Fruit fly (Drosophila melanogaster) whole organism, embryonic: Measurements from ENCODE around the gene CG31100.
A peak's percentile ranks its signal among the peaks of the same experiment; 100 is the strongest.

ENCODE experiments used
- Abd-B ChIP-seq: fragments of 200-800 bp; sonication (Bioruptor generic); optimal IDR thresholded peaks from 2 replicates; lab custom pipeline; 2018; ENCODE audit warnings: missing biosample characterization, mild to moderate bottlenecking, missing genetic modification characterization, moderate library complexity
- Aef1 ChIP-seq: fragments of 200-800 bp; sonication (Bioruptor generic); IDR thresholded peaks from 3 replicates; pipeline ENCODE4 v1.3.6; 2022; ENCODE audit warnings: missing biosample characterization, missing genetic modification characterization
- Atf-2 ChIP-seq: fragments of 200-800 bp; sonication (Bioruptor generic); optimal IDR thresholded peaks from 2 replicates; lab custom pipeline; 2016; ENCODE audit warnings: missing biosample characterization, missing genetic modification characterization
- Awh ChIP-seq: fragments of 200-800 bp; sonication (Bioruptor generic); IDR thresholded peaks from 2 replicates; pipeline ENCODE4, ENCODE4 v1.3.6; 2022; ENCODE audit warnings: missing biosample characterization, missing genetic modification characterization
- Bdp1 ChIP-seq: fragments of 200-800 bp; sonication (Bioruptor generic); optimal IDR thresholded peaks from 3 replicates; lab custom pipeline; 2016; ENCODE audit warnings: missing biosample characterization, missing genetic modification characterization
- CG10267 ChIP-seq: fragments of 200-800 bp; sonication (Bioruptor generic); optimal IDR thresholded peaks from 2 replicates; lab custom pipeline; 2018; ENCODE audit warnings: missing biosample characterization, mild to moderate bottlenecking, missing genetic modification characterization, moderate library complexity
- CG11247 ChIP-seq: fragments of 200-800 bp; sonication (Bioruptor generic); IDR thresholded peaks from 2 replicates; pipeline ENCODE4 v1.3.6; 2022; ENCODE audit warnings: missing biosample characterization, missing genetic modification characterization
- CG11456 ChIP-seq: fragments of 200-800 bp; sonication (Bioruptor generic); IDR thresholded peaks from 3 replicates; pipeline ENCODE4 v1.3.6; 2022; ENCODE audit warnings: missing biosample characterization, missing genetic modification characterization
- CG12299 ChIP-seq: fragments of 200-800 bp; sonication (Bioruptor generic); optimal IDR thresholded peaks from 2 replicates; lab custom pipeline; 2018; ENCODE audit warnings: missing biosample characterization, mild to moderate bottlenecking, missing genetic modification characterization
- CG12391 ChIP-seq: fragments of 200-800 bp; sonication (Bioruptor generic); optimal IDR thresholded peaks from 3 replicates; lab custom pipeline; 2018; ENCODE audit warnings: missing biosample characterization, mild to moderate bottlenecking, missing genetic modification characterization, moderate library complexity
- CG14050 ChIP-seq: fragments of 200-800 bp; sonication (Bioruptor generic); IDR thresholded peaks from 3 replicates; pipeline ENCODE4 v1.3.6; 2022; ENCODE audit warnings: missing biosample characterization, missing genetic modification characterization
- CG14441 ChIP-seq: fragments of 200-800 bp; sonication (Bioruptor generic); IDR thresholded peaks from 2 replicates; pipeline ENCODE4 v1.3.6; 2022; ENCODE audit warnings: missing biosample characterization, missing genetic modification characterization
- CG14710 ChIP-seq: fragments of 200-800 bp; sonication (Bioruptor generic); optimal IDR thresholded peaks from 3 replicates; lab custom pipeline; 2019; ENCODE audit warnings: missing biosample characterization, mild to moderate bottlenecking, missing genetic modification characterization, moderate library complexity
- CG17328 ChIP-seq: fragments of 200-800 bp; sonication (Bioruptor generic); IDR thresholded peaks from 2 replicates; pipeline ENCODE4 v1.3.6; 2022; ENCODE audit warnings: missing biosample characterization, missing genetic modification characterization
- CG17568 ChIP-seq: fragments of 200-800 bp; sonication (Bioruptor generic); optimal IDR thresholded peaks from 2 replicates; lab custom pipeline; 2018; ENCODE audit warnings: missing biosample characterization, mild to moderate bottlenecking, missing genetic modification characterization, moderate library complexity
- CG18619 ChIP-seq: fragments of 200-800 bp; sonication (Bioruptor generic); optimal IDR thresholded peaks from 3 replicates; lab custom pipeline; 2017; ENCODE audit warnings: missing biosample characterization, mild to moderate bottlenecking, missing genetic modification characterization
- CG31388 ChIP-seq: fragments of 200-800 bp; sonication (Bioruptor generic); optimal IDR thresholded peaks from 2 replicates; lab custom pipeline; 2016; ENCODE audit warnings: missing biosample characterization, missing genetic modification characterization
- CG33557 ChIP-seq: fragments of 200-800 bp; sonication (Bioruptor generic); optimal IDR thresholded peaks from 2 replicates; lab custom pipeline; 2019; ENCODE audit warnings: missing biosample characterization, mild to moderate bottlenecking, missing genetic modification characterization, moderate library complexity
- CG3726 ChIP-seq: fragments of 200-800 bp; sonication (Bioruptor generic); IDR thresholded peaks from 3 replicates; pipeline ENCODE4, ENCODE4 v1.3.6; 2022; ENCODE audit warnings: missing biosample characterization, missing genetic modification characterization
- CG5953 ChIP-seq: fragments of 200-800 bp; sonication (Bioruptor generic); IDR thresholded peaks from 2 replicates; pipeline ENCODE4 v1.3.6; 2022; ENCODE audit warnings: missing biosample characterization, missing genetic modification characterization
- CG6272 ChIP-seq: fragments of 200-800 bp; sonication (Bioruptor generic); IDR thresholded peaks from 2 replicates; pipeline ENCODE4 v1.3.6; 2022; ENCODE audit warnings: missing biosample characterization, missing genetic modification characterization
- CG7372 ChIP-seq: fragments of 200-800 bp; sonication (Bioruptor generic); IDR thresholded peaks from 2 replicates; pipeline ENCODE4 v1.3.6; 2022; ENCODE audit warnings: missing biosample characterization, missing genetic modification characterization
- CG8359 ChIP-seq: fragments of 200-800 bp; sonication (Bioruptor generic); optimal IDR thresholded peaks from 2 replicates; lab custom pipeline; 2017; ENCODE audit warnings: missing biosample characterization, mild to moderate bottlenecking, missing genetic modification characterization, borderline replicate concordance
- CG9727 ChIP-seq: fragments of 200-800 bp; sonication (Bioruptor generic); optimal IDR thresholded peaks from 3 replicates; lab custom pipeline; 2017; ENCODE audit warnings: missing biosample characterization, mild to moderate bottlenecking, missing genetic modification characterization
- Gug ChIP-seq: fragments of 200-800 bp; sonication (Bioruptor generic); IDR thresholded peaks from 4 replicates; pipeline ENCODE4 v1.3.6; 2022; ENCODE audit warnings: missing biosample characterization, missing genetic modification characterization
- HLH4C ChIP-seq: fragments of 200-800 bp; sonication (Bioruptor generic); IDR thresholded peaks from 3 replicates; pipeline ENCODE4 v1.3.6; 2022; ENCODE audit warnings: missing biosample characterization, missing genetic modification characterization; ENCODE audit not compliant: partially characterized antibody
- Hey ChIP-seq: fragments of 200-800 bp; sonication (Bioruptor generic); optimal IDR thresholded peaks from 3 replicates; lab custom pipeline; 2018; ENCODE audit warnings: missing biosample characterization, mild to moderate bottlenecking, missing genetic modification characterization
- Hr51 ChIP-seq, 2 experiments: fragments of 200-800 bp; sonication (Bioruptor generic); optimal IDR thresholded peaks; 2 replicates in 1 of 2; 3 replicates in 1 of 2; lab custom pipeline; 2016 to 2018; ENCODE audit warnings: missing biosample characterization in 2 of 2, missing genetic modification characterization in 2 of 2, mild to moderate bottlenecking in 1 of 2, moderate library complexity in 1 of 2
- MBD-R2 ChIP-seq: fragments of 200-800 bp; sonication (Bioruptor generic); IDR thresholded peaks from 2 replicates; pipeline ENCODE4 v1.3.6; 2022; ENCODE audit warnings: missing biosample characterization, missing genetic modification characterization
- MTF-1 ChIP-seq: fragments of 200-800 bp; sonication (Bioruptor generic); optimal IDR thresholded peaks from 2 replicates; lab custom pipeline; 2018; ENCODE audit warnings: missing biosample characterization, mild to moderate bottlenecking, missing genetic modification characterization, borderline replicate concordance
- Mes4 ChIP-seq: fragments of 200-800 bp; sonication (Bioruptor generic); optimal IDR thresholded peaks from 2 replicates; lab custom pipeline; 2016; ENCODE audit warnings: missing biosample characterization, missing genetic modification characterization
- Myb ChIP-seq: fragments of 200-800 bp; sonication (Bioruptor generic); optimal IDR thresholded peaks from 2 replicates; lab custom pipeline; 2016; ENCODE audit warnings: missing biosample characterization, missing genetic modification characterization
- Poxn ChIP-seq: fragments of 200-800 bp; sonication (Bioruptor generic); IDR thresholded peaks from 2 replicates; pipeline ENCODE4 v1.3.6; 2022; ENCODE audit warnings: missing biosample characterization, missing genetic modification characterization
- Sox102F ChIP-seq: fragments of 200-800 bp; sonication (Bioruptor generic); optimal IDR thresholded peaks from 2 replicates; lab custom pipeline; 2018; ENCODE audit warnings: missing biosample characterization, mild to moderate bottlenecking, missing genetic modification characterization, moderate library complexity
- Stat92E ChIP-seq, 3 experiments: fragments of >200 bp in 2 of 3; fragments of 200-800 bp in 1 of 3; sonication (Bioruptor generic) in 1 of 3; optimal IDR thresholded peaks; 2 replicates each; lab custom pipeline; 2017 to 2019; ENCODE audit warnings: missing biosample characterization in 3 of 3, missing genetic modification characterization in 3 of 3, mild to moderate bottlenecking in 1 of 3, moderate library complexity in 1 of 3
- abd-A ChIP-seq: fragments of 200-800 bp; sonication (Bioruptor generic); optimal IDR thresholded peaks from 3 replicates; lab custom pipeline; 2019; ENCODE audit warnings: missing biosample characterization, mild to moderate bottlenecking, missing genetic modification characterization, moderate library complexity
- ase ChIP-seq: fragments of 200-800 bp; sonication (Bioruptor generic); IDR thresholded peaks from 3 replicates; pipeline ENCODE4 v1.3.6; 2022; ENCODE audit warnings: missing biosample characterization, missing genetic modification characterization
- cg ChIP-seq: fragments of 200-800 bp; sonication (Bioruptor generic); optimal IDR thresholded peaks from 3 replicates; lab custom pipeline; 2019; ENCODE audit warnings: missing biosample characterization, mild to moderate bottlenecking, missing genetic modification characterization, moderate library complexity
- chinmo ChIP-seq: fragments of 200-800 bp; sonication (Bioruptor generic); IDR thresholded peaks from 4 replicates; pipeline ENCODE4 v1.3.6; 2022; ENCODE audit warnings: missing biosample characterization, missing genetic modification characterization; ENCODE audit not compliant: partially characterized antibody
- da ChIP-seq: fragments of 200-800 bp; sonication (Bioruptor generic); optimal IDR thresholded peaks from 2 replicates; lab custom pipeline; 2016; ENCODE audit warnings: missing biosample characterization, missing genetic modification characterization
- eve ChIP-seq, 2 experiments: fragments of >200 bp; optimal IDR thresholded peaks; 2 replicates each; lab custom pipeline; 2017; ENCODE audit warnings: missing biosample characterization in 2 of 2, missing genetic modification characterization in 2 of 2
- gcm2 ChIP-seq: fragments of 200-800 bp; sonication (Bioruptor generic); optimal IDR thresholded peaks from 2 replicates; lab custom pipeline; 2016; ENCODE audit warnings: missing biosample characterization, missing genetic modification characterization
- hth ChIP-seq: fragments of >200 bp; optimal IDR thresholded peaks from 2 replicates; lab custom pipeline; 2017; ENCODE audit warnings: inconsistent platforms
- maf-S ChIP-seq: fragments of 200-800 bp; sonication (Bioruptor generic); optimal IDR thresholded peaks from 2 replicates; lab custom pipeline; 2016; ENCODE audit warnings: missing biosample characterization, missing genetic modification characterization
- nerfin-1 ChIP-seq: fragments of 200-800 bp; sonication (Bioruptor generic); optimal IDR thresholded peaks from 3 replicates; lab custom pipeline; 2019; ENCODE audit warnings: missing biosample characterization, mild to moderate bottlenecking, missing genetic modification characterization, moderate library complexity
- nom ChIP-seq: fragments of 200-800 bp; sonication (Bioruptor generic); optimal IDR thresholded peaks from 2 replicates; lab custom pipeline; 2017; ENCODE audit warnings: missing biosample characterization, missing genetic modification characterization, mild to moderate bottlenecking, moderate library complexity, missing genetic modification reagents
- rib ChIP-seq: fragments of 200-800 bp; sonication (Bioruptor generic); IDR thresholded peaks from 2 replicates; pipeline ENCODE4 v1.3.6; 2022; ENCODE audit warnings: missing biosample characterization, missing genetic modification characterization
- sd ChIP-seq: fragments of 200-800 bp; sonication (Bioruptor generic); optimal IDR thresholded peaks from 3 replicates; lab custom pipeline; 2018; ENCODE audit warnings: missing biosample characterization, mild to moderate bottlenecking, missing genetic modification characterization, moderate library complexity
- sima ChIP-seq: fragments of 200-800 bp; sonication (Bioruptor generic); optimal IDR thresholded peaks from 2 replicates; lab custom pipeline; 2016; ENCODE audit warnings: missing biosample characterization, missing genetic modification characterization
- sna ChIP-seq: fragments of 200-800 bp; sonication (Bioruptor generic); IDR thresholded peaks from 2 replicates; pipeline ENCODE4 v1.3.6; 2022; ENCODE audit warnings: missing biosample characterization, missing genetic modification characterization; ENCODE audit not compliant: partially characterized antibody
- zf30C ChIP-seq: fragments of 200-800 bp; sonication (Bioruptor generic); optimal IDR thresholded peaks from 3 replicates; lab custom pipeline; 2018; ENCODE audit warnings: missing biosample characterization, mild to moderate bottlenecking, missing genetic modification characterization

CG31100 gene

DNA sequence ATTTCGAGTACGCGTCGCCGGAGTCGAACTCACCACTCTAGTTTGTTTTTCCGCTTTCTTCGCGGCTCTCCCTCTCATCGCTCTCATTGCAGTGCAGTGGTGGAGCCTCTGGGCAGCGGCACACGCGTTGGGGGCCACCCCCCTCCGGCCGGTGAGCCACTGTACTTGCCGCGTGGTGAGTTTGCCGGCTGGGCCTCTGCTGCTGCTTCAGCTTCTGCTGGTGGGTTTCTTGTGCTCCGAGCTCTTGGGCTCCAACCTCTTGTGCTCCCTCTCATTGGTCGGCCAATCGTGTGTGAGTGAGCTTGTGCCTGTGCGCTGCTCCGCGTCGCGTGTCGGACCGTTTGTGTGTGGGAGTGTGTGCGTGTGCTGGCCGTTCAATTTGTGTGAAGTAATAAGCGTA, 49.6 kb upstream of the CG31100 start (continued):
- TF ChIP-seq Sox102F (no peak), CG14050 (GFP tag; lab: Robert Waterston, UW) (no peak), CG12299 (tag; lab: Kevin White, UChicago) (no peak), abd-A (tag; lab: Kevin White, UChicago) (peak; percentile 86), nom (GFP tag; lab: Kevin White, UChicago) (peak; percentile 94), CG11456 (GFP tag; lab: Robert Waterston, UW) (no peak), gcm2 (peak; percentile 70), ase (GFP tag; lab: Robert Waterston, UW) (no peak), sna (no peak), sd (tag; lab: Kevin White, UChicago) (peak; percentile 51), CG12391 (peak; percentile 50), Bdp1 (GFP tag; lab: Kevin White, UChicago) (peak; percentile 3), CG3726 (no peak), Awh (GFP tag; lab: Robert Waterston, UW) (no peak), Atf-2 (GFP tag; lab: Kevin White, UChicago) (peak; percentile 18), Poxn (no peak), eve (GFP tag; optimal IDR thresholded peaks at IDR 0.05; lab: Kevin White, UChicago) (no peak), Aef1 (GFP tag; lab: Robert Waterston, UW) (no peak), CG33557 (peak; percentile 27), Gug (GFP tag; lab: Robert Waterston, UW) (peak; percentile 89), cg (GFP tag; lab: Kevin White, UChicago) (peak; percentile 81), Stat92E (GFP tag; optimal IDR thresholded peaks at IDR 0.05; lab: Kevin White, UChicago) (no peak), nerfin-1 (tag; lab: Kevin White, UChicago) (no peak), zf30C (GFP tag; lab: Kevin White, UChicago) (peak; percentile 46), hth (lab: Kevin White, UChicago) (no peak), rib (no peak), CG31388 (no peak), da (GFP tag; lab: Kevin White, UChicago) (peak; percentile 46), CG10267 (tag; lab: Kevin White, UChicago) (no peak), CG14710 (tag; lab: Kevin White, UChicago) (no peak), CG17568 (GFP tag; lab: Kevin White, UChicago) (no peak), CG18619 (peak; percentile 12), MBD-R2 (no peak), Hey (tag; lab: Kevin White, UChicago) (no peak), Myb (GFP tag; lab: Kevin White, UChicago) (peak; percentile 32), maf-S (GFP tag; lab: Kevin White, UChicago) (peak; percentile 73), sima (no peak), Abd-B (no peak), CG8359 (GFP tag; lab: Kevin White, UChicago) (no peak), CG7372 (no peak), Hr51 (GFP tag; optimal IDR thresholded peaks at IDR 0.05; lab: Kevin White, UChicago) (peak; percentile 19 to 64), Mes4 (GFP tag; lab: Kevin White, UChicago) (peak; percentile 66), CG17328 (GFP tag; lab: Robert Waterston, UW) (no peak), CG11247 (GFP tag; lab: Robert Waterston, UW) (no peak), CG9727 (peak; percentile 30), MTF-1 (GFP tag; lab: Kevin White, UChicago) (peak; percentile 64), CG5953 (GFP tag; lab: Robert Waterston, UW) (no peak), HLH4C (GFP tag; lab: Robert Waterston, UW) (no peak), CG14441 (no peak), chinmo (GFP tag; lab: Robert Waterston, UW) (no peak), CG6272 (peak; percentile 58; the same call in 1 of the 2 replicates)
